Fruit fly (Drosophila melanogaster) ovary, adult (tissue): ENCODE data around the gene out.

Experiments used
- CG17801 ChIP-seq: fragments of 200-800 bp; optimal IDR thresholded peaks from 2 replicates; lab custom pipeline; 2019; ENCODE audit warnings: missing biosample characterization, mild to moderate bottlenecking, missing genetic modification characterization, moderate library complexity; ENCODE audit not compliant: partially characterized antibody

out gene

dm6 chrX:19305172-19305571 is 16.7 kb downstream of the out start:
- no peak for TF ChIP-seq CG17801 (GFP tag; lab: Kevin White, UChicago)

- TF ChIP-seq CG17801 (GFP tag; lab: Kevin White, UChicago): no peak
Observed at dm6 chrX:19299367-19299766, 22.5 kb downstream of the out start.

DNA sequence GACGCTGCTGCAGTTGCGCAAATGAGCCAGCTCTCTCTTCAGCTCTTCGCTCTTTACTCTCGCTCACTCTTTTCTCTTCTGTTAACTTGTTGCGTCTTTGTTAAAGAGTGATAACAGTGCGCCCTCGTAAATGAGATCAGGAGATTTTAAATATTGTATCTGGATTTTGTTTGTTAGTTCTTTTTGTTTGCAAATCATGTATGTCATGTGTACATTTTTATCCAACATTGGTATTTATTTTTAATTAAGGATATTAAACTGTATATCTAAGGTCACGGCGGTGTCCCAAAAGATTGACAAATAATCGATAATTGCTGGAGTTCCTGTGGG is 23.2 kb downstream of the out start:
- TF ChIP-seq CG17801 (GFP tag; lab: Kevin White, UChicago): peak; percentile 55

DNA sequence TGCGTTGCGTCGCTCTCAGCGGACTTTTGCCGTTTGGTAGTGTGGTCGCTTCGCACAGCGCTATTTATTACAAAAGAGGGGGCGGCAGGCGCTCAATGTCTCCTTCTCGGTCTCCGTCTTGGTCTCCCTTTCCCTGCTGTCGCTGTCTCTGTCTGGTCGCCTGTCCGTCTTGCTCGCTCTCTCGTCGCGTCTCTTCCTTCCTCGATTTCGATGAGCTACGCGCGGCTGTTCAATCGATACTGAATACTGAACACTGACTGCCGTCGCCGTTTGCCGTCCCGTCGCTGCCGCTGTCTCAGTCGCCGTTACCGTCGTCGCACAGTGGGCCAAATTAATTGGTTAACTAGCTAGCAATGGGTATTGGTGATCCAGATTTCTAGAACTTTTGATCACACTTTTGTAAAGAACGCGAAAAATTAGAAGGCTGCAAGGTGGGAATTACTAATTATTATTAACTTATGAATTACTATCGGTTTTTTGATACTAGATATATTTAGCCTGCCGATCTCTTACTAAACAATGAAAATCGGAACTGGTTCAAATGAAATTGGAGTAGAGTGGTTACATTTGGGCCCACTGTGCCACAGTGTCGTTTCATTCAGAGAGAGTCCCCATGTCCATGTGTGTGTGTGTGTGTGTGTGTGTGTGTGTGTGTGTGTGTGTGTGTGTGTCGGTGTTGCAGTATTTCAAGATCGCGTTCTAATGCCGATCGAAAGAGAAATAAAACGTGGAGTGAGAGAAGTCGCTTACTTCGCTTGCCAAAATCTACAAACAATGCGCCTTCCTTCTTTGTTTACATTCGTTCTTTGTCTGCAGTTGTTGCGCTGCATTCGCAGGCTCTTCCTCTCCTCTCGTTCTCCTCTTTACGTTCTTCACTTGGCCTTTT is 23.8 kb downstream of the out start, which contains the start of gene CG8034:
CG8034 (minus strand) TSS at position 264 of the 886 bp plus-strand sequence.
- peak; percentile 97 for TF ChIP-seq CG17801 (GFP tag; lab: Kevin White, UChicago)

- TF ChIP-seq CG17801 (GFP tag; lab: Kevin White, UChicago): no peak
Observed at dm6 chrX:19295831-19296423, 26.0 kb downstream of the out start.

dm6 chrX:19294953-19295352 is 27.0 kb downstream of the out start:
- no peak for TF ChIP-seq CG17801 (GFP tag; lab: Kevin White, UChicago)

DNA sequence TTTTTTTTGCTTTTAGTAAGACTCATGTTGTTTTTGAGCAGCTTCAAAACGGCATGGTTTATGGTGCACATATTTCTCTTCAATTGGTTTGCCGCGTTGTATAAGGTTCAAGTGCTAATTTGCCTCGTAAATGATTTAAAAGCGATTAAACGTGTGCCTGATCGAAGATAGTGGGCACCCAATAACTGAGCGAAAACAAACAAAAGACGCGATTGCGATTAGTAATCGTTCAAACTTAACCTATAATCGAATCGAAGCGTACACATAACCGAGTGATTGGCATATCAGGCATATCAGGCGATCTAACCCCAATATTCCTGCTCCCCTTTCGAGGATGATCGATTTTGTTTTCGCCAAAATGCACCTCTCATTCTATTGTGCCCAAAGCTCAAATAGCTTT is 27.9 kb downstream of the out start:
- no peak for TF ChIP-seq CG17801 (GFP tag; lab: Kevin White, UChicago)

DNA sequence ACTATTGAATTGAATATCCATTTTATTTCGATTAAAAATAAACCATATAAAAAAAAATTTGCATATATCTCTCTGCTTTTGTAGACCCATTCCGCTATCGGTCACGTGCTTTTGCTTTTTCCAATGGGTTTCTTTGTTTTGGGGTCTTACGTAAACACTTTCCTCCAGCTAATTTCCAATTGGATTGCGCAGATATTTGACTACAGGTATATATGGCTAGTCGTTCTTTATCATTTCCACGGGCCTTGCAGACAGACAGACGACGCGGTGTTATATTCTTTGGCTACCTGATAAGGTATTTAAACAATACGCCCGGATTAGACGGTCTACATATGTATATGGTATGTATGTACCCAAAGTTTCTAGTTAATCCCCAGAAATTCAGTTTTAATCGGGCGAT is 28.6 kb downstream of the out start:
- TF ChIP-seq CG17801 (GFP tag; lab: Kevin White, UChicago): no peak

- TF ChIP-seq CG17801 (GFP tag; lab: Kevin White, UChicago): no peak
Observed at dm6 chrX:19291780-19292605, 29.9 kb downstream of the out start.

DNA sequence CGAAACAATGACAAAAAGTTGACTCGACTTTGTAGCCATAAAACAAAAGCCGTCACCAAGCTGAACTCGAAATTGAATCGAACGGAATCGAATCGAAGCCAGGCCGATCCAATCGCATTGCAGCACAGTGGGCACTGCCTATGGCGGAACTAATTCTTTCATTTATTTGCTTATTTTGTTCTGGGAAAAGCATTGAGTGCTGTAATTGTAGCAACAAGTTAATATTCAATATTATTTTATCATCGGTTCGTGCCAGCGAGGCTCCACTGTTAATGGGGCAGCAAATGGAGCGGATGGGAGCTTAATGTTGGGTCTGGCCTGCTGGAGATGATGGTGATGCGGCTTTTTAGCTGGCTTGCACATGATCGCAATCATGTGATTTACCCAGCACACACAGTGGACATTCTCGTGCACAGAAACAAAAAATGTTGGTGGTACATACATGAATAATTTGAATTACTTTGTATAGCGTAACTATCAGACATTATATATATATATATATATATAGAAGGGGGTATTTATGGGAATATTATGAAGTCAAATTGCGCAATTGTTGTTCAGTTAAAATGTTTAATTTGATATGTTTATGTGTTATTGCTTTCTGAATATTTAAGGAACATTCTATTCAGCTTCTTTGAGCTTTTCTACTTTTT is 32.5 kb downstream of the out start:
- TF ChIP-seq CG17801 (GFP tag; lab: Kevin White, UChicago): peak; percentile 90

dm6 chrX:19287784-19288183 is 34.1 kb downstream of the out start:
- no peak for TF ChIP-seq CG17801 (GFP tag; lab: Kevin White, UChicago)

- no peak for TF ChIP-seq CG17801 (GFP tag; lab: Kevin White, UChicago)
Observed at dm6 chrX:19286235-19286634, 35.7 kb downstream of the out start.

DNA sequence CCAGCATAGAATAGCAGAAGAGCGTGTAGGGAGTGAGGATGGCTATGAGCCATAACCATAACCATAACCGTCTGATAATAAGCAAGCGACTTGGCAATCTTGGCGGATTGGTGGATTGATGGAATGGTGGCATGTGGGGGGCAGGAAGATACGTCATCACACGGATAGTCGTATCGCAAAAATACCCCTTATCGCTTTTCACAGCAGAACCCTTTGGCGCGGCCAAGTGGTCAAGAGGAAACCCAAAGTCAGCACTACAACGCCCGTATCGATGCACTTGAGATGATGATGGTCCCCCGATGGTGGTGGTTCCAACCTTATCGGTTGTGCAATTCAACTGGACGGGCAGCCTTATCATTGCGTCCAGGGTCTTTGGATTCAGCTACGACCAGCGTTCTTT is 36.5 kb downstream of the out start:
- no peak for TF ChIP-seq CG17801 (GFP tag; lab: Kevin White, UChicago)

DNA sequence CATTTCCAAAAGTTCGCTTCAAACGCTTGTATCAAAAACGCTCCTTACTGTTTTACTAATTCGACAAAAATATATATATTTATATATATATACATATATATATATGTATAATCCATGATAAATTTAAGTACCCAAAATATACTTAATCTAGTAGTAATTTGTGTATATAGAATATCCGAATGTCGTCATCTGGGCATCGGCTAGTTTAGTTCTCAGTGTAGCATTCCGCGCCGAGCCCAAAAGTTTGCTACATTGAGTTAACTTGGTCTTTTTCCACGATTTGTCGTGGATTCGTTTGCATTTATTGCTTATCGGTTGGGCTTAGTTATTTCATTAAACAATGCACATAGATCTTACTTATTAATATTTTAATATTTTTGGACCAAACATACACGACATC is 40.6 kb downstream of the out start:
- no peak for TF ChIP-seq CG17801 (GFP tag; lab: Kevin White, UChicago)

dm6 chrX:19280685-19281084 is 41.2 kb downstream of the out start:
- TF ChIP-seq CG17801 (GFP tag; lab: Kevin White, UChicago): no peak
